Worm (Caenorhabditis elegans) whole organism, midembryonic: ENCODE measurements around the gene gadr-3.

ENCODE experiments used
- T22C8.4 ChIP-seq: fragments of 200-800 bp; sonication (Bioruptor generic); IDR thresholded peaks from 2 replicates; pipeline ENCODE4 v1.3.6; 2022; ENCODE audit warnings: missing genetic modification characterization, missing compliant biosample characterization
- flt-1 ChIP-seq: fragments of 200-800 bp; sonication (Bioruptor generic); IDR thresholded peaks from 2 replicates; pipeline ENCODE4 v1.3.6; 2022; ENCODE audit warnings: missing genetic modification characterization, missing compliant biosample characterization
- klf-2 ChIP-seq: fragments of 200-800 bp; sonication (Bioruptor generic); conservative IDR thresholded peaks from 2 replicates; pipeline ENCODE4 v1.3.6; 2022; ENCODE audit warnings: missing genetic modification reagents, missing genetic modification characterization, missing compliant biosample characterization
- ztf-23 ChIP-seq: fragments of 200-800 bp; sonication (Bioruptor generic); IDR thresholded peaks from 2 replicates; pipeline ENCODE4 v1.3.6; 2022; ENCODE audit warnings: missing genetic modification reagents, missing genetic modification characterization, missing compliant biosample characterization

DNA sequence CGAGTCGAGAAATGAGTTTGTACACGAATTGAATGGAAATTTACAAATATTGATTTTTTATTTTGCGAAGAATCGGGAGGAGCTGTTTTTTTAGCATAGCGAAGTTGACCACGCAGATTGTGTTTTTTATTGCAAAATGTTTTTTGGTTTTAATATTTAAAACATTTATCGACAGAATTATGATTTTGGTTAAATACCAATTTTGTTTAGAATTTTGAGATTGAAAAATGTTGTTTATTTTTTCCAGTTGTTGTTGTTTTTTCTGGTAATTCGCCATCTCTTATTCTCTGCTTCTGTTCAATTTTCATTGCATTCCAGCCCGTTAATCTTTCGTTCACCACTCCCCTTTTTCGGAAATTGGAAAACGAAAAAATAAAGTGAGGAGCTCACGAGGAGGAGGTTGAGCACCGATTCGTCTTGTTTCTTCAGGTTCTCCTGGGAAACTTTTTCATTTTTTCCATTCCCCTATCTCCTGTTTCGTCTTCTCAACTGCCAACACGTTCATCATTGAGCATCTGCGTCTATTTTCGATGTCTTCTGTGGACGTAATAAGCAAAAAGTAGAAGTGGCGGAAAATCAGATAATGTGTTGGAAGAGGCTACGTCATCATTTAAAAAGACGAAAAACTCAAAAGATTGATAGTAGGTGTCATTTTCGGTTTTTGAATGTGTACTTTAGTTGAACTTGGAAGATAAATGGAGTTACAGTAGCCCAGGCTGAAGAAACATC is 10.3 kb upstream of the gadr-3 start, which contains the start of gene F47D12.7:
- no peak for TF ChIP-seq flt-1 (GFP tag; lab: Robert Waterston, UW)
- no peak for TF ChIP-seq T22C8.4
- no peak for TF ChIP-seq klf-2
- no peak for TF ChIP-seq ztf-23
